Worm (Caenorhabditis elegans): ENCODE results near the gene C06B8.2.

- TF ChIP-seq egl-27 (tag; optimal IDR thresholded peaks at IDR 0.05) = no peak
- TF ChIP-seq nhr-11 (tag; optimal IDR thresholded peaks at IDR 0.05) = no peak
- no peak for TF ChIP-seq ama-1 (optimal IDR thresholded peaks at IDR 0.05)
- no peak for TF ChIP-seq pha-4 (GFP tag; IDR thresholded peaks at IDR 0.05)
- TF ChIP-seq pha-4 (tag; optimal IDR thresholded peaks at IDR 0.05) = no peak
- no peak for TF ChIP-seq pqm-1 (tag; optimal IDR thresholded peaks at IDR 0.05)
- no peak for TF ChIP-seq snpc-4 (tag; optimal IDR thresholded peaks at IDR 0.05)
- TF ChIP-seq F10B5.3 (tag; optimal IDR thresholded peaks at IDR 0.05) = no peak
- no peak for TF ChIP-seq aly-2 (tag; optimal IDR thresholded peaks at IDR 0.05)
- peak in 1 of 2 experiments; percentile 65; a peak in 1 of 4 replicates for TF ChIP-seq madf-5 (GFP tag; IDR thresholded peaks at IDR 0.05)
- no peak for TF ChIP-seq ctbp-1 (GFP tag; IDR thresholded peaks at IDR 0.05)
- TF ChIP-seq daf-8 (GFP tag; IDR thresholded peaks at IDR 0.05) = no peak
These were observed 24.2 kb downstream of the C06B8.2 start for ce11 chrV:15454322-15454721.

Measured in whole organism, L4 larva.